Fruit fly (Drosophila melanogaster) whole organism: Measurements from ENCODE around the gene M1BP.

ENCODE experiments used
- Dll ChIP-seq: fragments of >200 bp; optimal IDR thresholded peaks from 2 replicates; lab custom pipeline; 2017
- EcR ChIP-seq, 2 experiments: fragments of >200 bp; optimal IDR thresholded peaks; 2 replicates each; lab custom pipeline; 2017; ENCODE audit warnings: missing biosample characterization in 2 of 2, missing genetic modification characterization in 2 of 2, missing genetic modification reagents in 2 of 2
- pan ChIP-seq: fragments of >200 bp; optimal IDR thresholded peaks from 2 replicates; lab custom pipeline; 2017
- psq ChIP-seq: fragments of >200 bp; optimal IDR thresholded peaks from 2 replicates; lab custom pipeline; 2017

dm6 chr3R:8725179-8725578 is 6.3 kb downstream of the M1BP start, which contains the start of gene ouib:
- TF ChIP-seq psq (lab: Kevin White, UChicago) = no peak
- no peak for TF ChIP-seq EcR (GFP tag; optimal IDR thresholded peaks at IDR 0.05; lab: Kevin White, UChicago)
- no peak for TF ChIP-seq Dll (lab: Kevin White, UChicago)
- TF ChIP-seq pan = no peak
